Worm (Caenorhabditis elegans) whole organism, L4/young adult: ENCODE data around the gene clc-32.

ENCODE experiments used
- W03F9.2 ChIP-seq: fragments of 150-350 bp; optimal IDR thresholded peaks from 2 replicates; lab custom pipeline; 2014; ENCODE audit warnings: missing biosample characterization, missing genetic modification characterization
- him-1 ChIP-seq: sonication (generic microtip); optimal IDR thresholded peaks from 2 replicates; lab custom pipeline; 2016; ENCODE audit warnings: missing genotype, missing genetic modification reagents, missing genetic modification characterization, missing compliant biosample characterization

- TF ChIP-seq him-1 (tag; lab: Kevin White, UChicago) (no peak), W03F9.2 (tag; lab: Kevin White, UChicago) (no peak)
Observed at ce11 chrV:16162124-16162735, 21.3 kb upstream of the clc-32 start, which contains the start of the genes str-109 and F10A3.11.
